Fruit fly (Drosophila melanogaster) whole organism, pupa: ENCODE measurements around the gene Fur1.
A peak's percentile ranks its signal among the peaks of the same experiment; 100 is the strongest.

ENCODE experiments used
- CG10348 ChIP-seq: fragments of 200-800 bp; sonication (Bioruptor generic); IDR thresholded peaks from 2 replicates; pipeline ENCODE4 v1.3.6; 2022; ENCODE audit warnings: missing biosample characterization, missing genetic modification characterization
- CG12605 ChIP-seq: fragments of 200-800 bp; sonication (Bioruptor generic); IDR thresholded peaks from 2 replicates; pipeline ENCODE4 v1.3.6; 2022; ENCODE audit warnings: missing biosample characterization, missing genetic modification characterization
- CG13204 ChIP-seq: fragments of 200-800 bp; sonication (Bioruptor generic); optimal IDR thresholded peaks from 2 replicates; lab custom pipeline; 2018; ENCODE audit warnings: missing biosample characterization, mild to moderate bottlenecking, missing genetic modification characterization, moderate library complexity
- CG14655 ChIP-seq: fragments of 200-800 bp; sonication (Bioruptor generic); optimal IDR thresholded peaks from 3 replicates; lab custom pipeline; 2017; ENCODE audit warnings: mild to moderate bottlenecking, missing biosample characterization, missing genetic modification reagents, missing genetic modification characterization
- CG15710 ChIP-seq: fragments of 200-800 bp; sonication (Bioruptor generic); optimal IDR thresholded peaks from 2 replicates; lab custom pipeline; 2018; ENCODE audit warnings: missing biosample characterization, mild to moderate bottlenecking, missing genetic modification characterization, moderate library complexity
- CG17806 ChIP-seq: fragments of 200-800 bp; sonication (Bioruptor generic); optimal IDR thresholded peaks from 2 replicates; lab custom pipeline; 2018; ENCODE audit warnings: missing biosample characterization, mild to moderate bottlenecking, missing genetic modification characterization, moderate library complexity
- CG32121 ChIP-seq: fragments of 200-800 bp; sonication (Bioruptor generic); IDR thresholded peaks from 2 replicates; pipeline ENCODE4 v1.3.6; 2022; ENCODE audit warnings: missing biosample characterization, missing genetic modification characterization
- CG34367 ChIP-seq: fragments of 200-800 bp; sonication (Bioruptor generic); optimal IDR thresholded peaks from 2 replicates; lab custom pipeline; 2018; ENCODE audit warnings: missing biosample characterization, mild to moderate bottlenecking, missing genetic modification characterization
- CG4496 ChIP-seq: fragments of 200-800 bp; sonication (Bioruptor generic); IDR thresholded peaks from 3 replicates; pipeline ENCODE4 v1.3.6; 2022; ENCODE audit warnings: missing biosample characterization, missing genetic modification characterization
- CG8159 ChIP-seq: fragments of 200-800 bp; sonication (Bioruptor generic); optimal IDR thresholded peaks from 3 replicates; lab custom pipeline; 2018; ENCODE audit warnings: missing biosample characterization, mild to moderate bottlenecking, missing genetic modification characterization, moderate library complexity
- CG8301 ChIP-seq: fragments of 200-800 bp; sonication (Bioruptor generic); optimal IDR thresholded peaks from 2 replicates; lab custom pipeline; 2018; ENCODE audit warnings: missing biosample characterization, mild to moderate bottlenecking, missing genetic modification characterization
- CG9948 ChIP-seq: fragments of 200-800 bp; sonication (Bioruptor generic); optimal IDR thresholded peaks from 2 replicates; lab custom pipeline; 2018; ENCODE audit warnings: missing biosample characterization, mild to moderate bottlenecking, missing genetic modification characterization, moderate library complexity
- D1 ChIP-seq: fragments of 200-800 bp; sonication (Bioruptor generic); optimal IDR thresholded peaks from 2 replicates; lab custom pipeline; 2018; ENCODE audit warnings: missing biosample characterization, mild to moderate bottlenecking, missing genetic modification characterization, moderate library complexity
- EcR ChIP-seq: fragments of 200-800 bp; sonication (Bioruptor generic); optimal IDR thresholded peaks from 3 replicates; lab custom pipeline; 2019; ENCODE audit warnings: missing biosample characterization, missing genetic modification characterization, mild to moderate bottlenecking, moderate library complexity, missing genetic modification reagents
- Ets98B ChIP-seq: fragments of 200-800 bp; sonication (Bioruptor generic); IDR thresholded peaks from 2 replicates; pipeline ENCODE4 v1.3.6; 2022; ENCODE audit warnings: missing biosample characterization, missing genetic modification characterization
- Pif1A ChIP-seq: fragments of 200-800 bp; sonication (Bioruptor generic); optimal IDR thresholded peaks from 3 replicates; lab custom pipeline; 2016; ENCODE audit warnings: missing biosample characterization, missing genetic modification characterization
- Pif1B ChIP-seq: fragments of 200-800 bp; sonication (Bioruptor generic); optimal IDR thresholded peaks from 3 replicates; lab custom pipeline; 2016; ENCODE audit warnings: missing biosample characterization, missing genetic modification characterization
- Snoo ChIP-seq: fragments of 200-800 bp; sonication (Bioruptor generic); optimal IDR thresholded peaks from 3 replicates; lab custom pipeline; 2017; ENCODE audit warnings: missing biosample characterization, mild to moderate bottlenecking, missing genetic modification characterization, inconsistent platforms
- fd96Ca ChIP-seq: fragments of 200-800 bp; sonication (Bioruptor generic); IDR thresholded peaks from 3 replicates; pipeline ENCODE4 v1.3.6; 2022; ENCODE audit warnings: missing biosample characterization, missing genetic modification characterization
- gl ChIP-seq: fragments of 200-800 bp; sonication (Bioruptor generic); optimal IDR thresholded peaks from 2 replicates; lab custom pipeline; 2018; ENCODE audit warnings: missing biosample characterization, mild to moderate bottlenecking, missing genetic modification characterization
- rn ChIP-seq: fragments of 200-800 bp; sonication (Bioruptor generic); IDR thresholded peaks from 2 replicates; pipeline ENCODE4 v1.3.6; 2022; ENCODE audit warnings: missing biosample characterization, missing genetic modification characterization

Gene Fur1

dm6 chr3R:25446482-25447300 is 26.2 kb downstream of the Fur1 start:
- no peak for TF ChIP-seq CG34367 (tag; lab: Kevin White, UChicago)
- peak; percentile 82 for TF ChIP-seq CG13204 (GFP tag; lab: Kevin White, UChicago)

- peak; percentile 89 for TF ChIP-seq Pif1B (GFP tag; lab: Kevin White, UChicago)
- peak; percentile 90 for TF ChIP-seq CG8301 (tag; lab: Kevin White, UChicago)
- peak; percentile 88 for TF ChIP-seq CG15710 (tag; lab: Kevin White, UChicago)
- TF ChIP-seq EcR (GFP tag; lab: Kevin White, UChicago) = no peak
- peak; percentile 66 for TF ChIP-seq Snoo
- peak; percentile 92 for TF ChIP-seq CG8159
- peak; percentile 88 for TF ChIP-seq CG13204 (GFP tag; lab: Kevin White, UChicago)
- peak; percentile 90 for TF ChIP-seq CG17806 (tag; lab: Kevin White, UChicago)
- TF ChIP-seq CG4496 (GFP tag; lab: Robert Waterston, UW) = peak; percentile 94
- TF ChIP-seq CG34367 (tag; lab: Kevin White, UChicago) = peak; percentile 88
- peak; percentile 87 for TF ChIP-seq CG32121 (GFP tag; lab: Robert Waterston, UW)
- TF ChIP-seq CG9948 (tag; lab: Kevin White, UChicago) = peak; percentile 93
- peak; percentile 78; the same call in 1 of the 2 replicates for TF ChIP-seq CG12605 (GFP tag; lab: Robert Waterston, UW)
- peak; percentile 93 for TF ChIP-seq Pif1A (GFP tag; lab: Kevin White, UChicago)
- peak; percentile 71 for TF ChIP-seq gl (tag; lab: Kevin White, UChicago)
- TF ChIP-seq Ets98B = peak; percentile 83
- peak; percentile 83 for TF ChIP-seq D1 (tag; lab: Kevin White, UChicago)
- peak; percentile 91 for TF ChIP-seq CG14655 (GFP tag; lab: Kevin White, UChicago)
- peak; percentile 88 for TF ChIP-seq fd96Ca (GFP tag; lab: Robert Waterston, UW)
- TF ChIP-seq CG10348 (GFP tag; lab: Robert Waterston, UW) = peak; percentile 69
- peak; percentile 66 for TF ChIP-seq rn (GFP tag; lab: Robert Waterston, UW)
These were observed 27.1 kb downstream of the Fur1 start for dm6 chr3R:25445546-25446400.

- TF ChIP-seq fd96Ca (GFP tag; lab: Robert Waterston, UW) (no peak), CG8159 (no peak), Ets98B (no peak), EcR (GFP tag; lab: Kevin White, UChicago) (no peak), CG34367 (tag; lab: Kevin White, UChicago) (no peak), rn (GFP tag; lab: Robert Waterston, UW) (no peak), CG13204 (GFP tag; lab: Kevin White, UChicago) (no peak), CG17806 (tag; lab: Kevin White, UChicago) (no peak), CG10348 (GFP tag; lab: Robert Waterston, UW) (no peak), CG12605 (GFP tag; lab: Robert Waterston, UW) (no peak), CG8301 (tag; lab: Kevin White, UChicago) (no peak), CG14655 (GFP tag; lab: Kevin White, UChicago) (no peak), CG9948 (tag; lab: Kevin White, UChicago) (no peak), Snoo (no peak)
These were observed 34.4 kb downstream of the Fur1 start for dm6 chr3R:25438353-25438986.

dm6 chr3R:25437254-25437810 is 35.5 kb downstream of the Fur1 start:
- TF ChIP-seq CG12605 (GFP tag; lab: Robert Waterston, UW) = no peak
- no peak for TF ChIP-seq Pif1A (GFP tag; lab: Kevin White, UChicago)
- no peak for TF ChIP-seq CG17806 (tag; lab: Kevin White, UChicago)
- TF ChIP-seq Pif1B (GFP tag; lab: Kevin White, UChicago) = no peak
- no peak for TF ChIP-seq CG4496 (GFP tag; lab: Robert Waterston, UW)
- TF ChIP-seq Snoo = no peak
- no peak for TF ChIP-seq CG8159
- no peak for TF ChIP-seq CG32121 (GFP tag; lab: Robert Waterston, UW)
- no peak for TF ChIP-seq fd96Ca (GFP tag; lab: Robert Waterston, UW)
- no peak for TF ChIP-seq CG13204 (GFP tag; lab: Kevin White, UChicago)
- no peak for TF ChIP-seq CG8301 (tag; lab: Kevin White, UChicago)
- no peak for TF ChIP-seq CG10348 (GFP tag; lab: Robert Waterston, UW)
- TF ChIP-seq EcR (GFP tag; lab: Kevin White, UChicago) = no peak

- TF ChIP-seq Ets98B = no peak
- TF ChIP-seq Snoo = no peak
- TF ChIP-seq CG15710 (tag; lab: Kevin White, UChicago) = no peak
- no peak for TF ChIP-seq CG10348 (GFP tag; lab: Robert Waterston, UW)
- no peak for TF ChIP-seq CG34367 (tag; lab: Kevin White, UChicago)
- TF ChIP-seq CG9948 (tag; lab: Kevin White, UChicago) = no peak
- no peak for TF ChIP-seq CG13204 (GFP tag; lab: Kevin White, UChicago)
- no peak for TF ChIP-seq CG4496 (GFP tag; lab: Robert Waterston, UW)
- no peak for TF ChIP-seq CG14655 (GFP tag; lab: Kevin White, UChicago)
- no peak for TF ChIP-seq gl (tag; lab: Kevin White, UChicago)
- TF ChIP-seq Pif1B (GFP tag; lab: Kevin White, UChicago) = no peak
These were observed 45.7 kb downstream of the Fur1 start for dm6 chr3R:25427175-25427574.
